Fruit fly (Drosophila melanogaster) whole organism, embryonic: ENCODE measurements around the gene Caf1-55.

Source experiments
- Adf1 ChIP-seq: fragments of 200-800 bp; sonication (Bioruptor generic); IDR thresholded peaks from 2 replicates; pipeline ENCODE4 v1.3.6; 2022; ENCODE audit warnings: missing biosample characterization, missing genetic modification characterization
- Atf3 ChIP-seq: fragments of 200-800 bp; sonication (Bioruptor generic); optimal IDR thresholded peaks from 3 replicates; lab custom pipeline; 2016; ENCODE audit warnings: missing biosample characterization, missing genetic modification characterization
- B-H2 ChIP-seq: fragments of 200-800 bp; sonication (Bioruptor generic); optimal IDR thresholded peaks from 2 replicates; lab custom pipeline; 2018; ENCODE audit warnings: missing biosample characterization, mild to moderate bottlenecking, missing genetic modification characterization
- BEAF-32 ChIP-seq: fragments of 200-800 bp; sonication (Bioruptor generic); optimal IDR thresholded peaks from 3 replicates; lab custom pipeline; 2017; ENCODE audit warnings: missing biosample characterization, missing genetic modification characterization, mild to moderate bottlenecking, moderate library complexity, missing genetic modification reagents
- C15 ChIP-seq: fragments of 200-800 bp; sonication (Bioruptor generic); IDR thresholded peaks from 3 replicates; pipeline ENCODE4 v1.3.6; 2022; ENCODE audit warnings: missing biosample characterization, missing genetic modification characterization
- CG1024 ChIP-seq: fragments of 200-800 bp; sonication (Bioruptor generic); IDR thresholded peaks from 2 replicates; pipeline ENCODE4 v1.3.6; 2022; ENCODE audit warnings: missing biosample characterization, missing genetic modification characterization
- CG10431 ChIP-seq: fragments of 200-800 bp; sonication (Bioruptor generic); optimal IDR thresholded peaks from 3 replicates; lab custom pipeline; 2018; ENCODE audit warnings: missing biosample characterization, mild to moderate bottlenecking, missing genetic modification characterization
- CG10959 ChIP-seq: fragments of 200-800 bp; sonication (Bioruptor generic); IDR thresholded peaks from 2 replicates; pipeline ENCODE4 v1.3.6; 2022; ENCODE audit warnings: missing biosample characterization, missing genetic modification characterization
- CG11456 ChIP-seq: fragments of 200-800 bp; sonication (Bioruptor generic); IDR thresholded peaks from 3 replicates; pipeline ENCODE4 v1.3.6; 2022; ENCODE audit warnings: missing biosample characterization, missing genetic modification characterization
- CG12659 ChIP-seq: fragments of 200-800 bp; sonication (Bioruptor generic); optimal IDR thresholded peaks from 3 replicates; lab custom pipeline; 2017; ENCODE audit warnings: mild to moderate bottlenecking, missing biosample characterization, missing genetic modification reagents, missing genetic modification characterization
- CG13296 ChIP-seq: fragments of 200-800 bp; sonication (Bioruptor generic); optimal IDR thresholded peaks from 3 replicates; lab custom pipeline; 2018; ENCODE audit warnings: missing biosample characterization, mild to moderate bottlenecking, missing genetic modification characterization
- CG17186 ChIP-seq: fragments of 200-800 bp; sonication (Bioruptor generic); optimal IDR thresholded peaks from 3 replicates; lab custom pipeline; 2017; ENCODE audit warnings: missing biosample characterization, missing genetic modification reagents, missing genetic modification characterization
- CG17328 ChIP-seq: fragments of 200-800 bp; sonication (Bioruptor generic); IDR thresholded peaks from 2 replicates; pipeline ENCODE4 v1.3.6; 2022; ENCODE audit warnings: missing biosample characterization, missing genetic modification characterization
- CG18476 ChIP-seq: fragments of 200-800 bp; sonication (Bioruptor generic); optimal IDR thresholded peaks from 2 replicates; lab custom pipeline; 2016; ENCODE audit warnings: missing biosample characterization, mild to moderate bottlenecking, missing genetic modification characterization
- CG2129 ChIP-seq: fragments of 200-800 bp; sonication (Bioruptor generic); IDR thresholded peaks from 2 replicates; pipeline ENCODE4 v1.3.6; 2022; ENCODE audit warnings: missing biosample characterization, missing genetic modification characterization; ENCODE audit not compliant: partially characterized antibody
- CG2712 ChIP-seq: fragments of 200-800 bp; optimal IDR thresholded peaks from 3 replicates; lab custom pipeline; 2019; ENCODE audit warnings: missing biosample characterization, mild to moderate bottlenecking, missing genetic modification characterization, moderate library complexity
- CG30403 ChIP-seq: fragments of 200-800 bp; sonication (Bioruptor generic); optimal IDR thresholded peaks from 3 replicates; lab custom pipeline; 2016; ENCODE audit warnings: missing biosample characterization, missing genetic modification characterization
- CG32532 ChIP-seq: fragments of 200-800 bp; sonication (Bioruptor generic); IDR thresholded peaks from 2 replicates; pipeline ENCODE4 v1.3.6; 2022; ENCODE audit warnings: missing biosample characterization, missing genetic modification characterization
- CG6254 ChIP-seq: fragments of 200-800 bp; sonication (Bioruptor generic); optimal IDR thresholded peaks from 3 replicates; lab custom pipeline; 2017; ENCODE audit warnings: mild to moderate bottlenecking, missing biosample characterization, missing genetic modification reagents, missing genetic modification characterization
- CG8765 ChIP-seq: fragments of 200-800 bp; sonication (Bioruptor generic); IDR thresholded peaks from 2 replicates; pipeline ENCODE4 v1.3.6; 2022; ENCODE audit warnings: missing biosample characterization, missing genetic modification characterization
- CG8944 ChIP-seq: fragments of 200-800 bp; sonication (Bioruptor generic); optimal IDR thresholded peaks from 3 replicates; lab custom pipeline; 2016; ENCODE audit warnings: missing biosample characterization, missing genetic modification characterization
- CG9215 ChIP-seq: fragments of 200-800 bp; sonication (Bioruptor generic); IDR thresholded peaks from 2 replicates; pipeline ENCODE4 v1.3.6; 2022; ENCODE audit warnings: missing biosample characterization, missing genetic modification characterization
- CG9437 ChIP-seq: fragments of 200-800 bp; sonication (Bioruptor generic); optimal IDR thresholded peaks from 2 replicates; lab custom pipeline; 2018; ENCODE audit warnings: missing biosample characterization, mild to moderate bottlenecking, missing genetic modification characterization
- CrebB ChIP-seq: fragments of 200-800 bp; sonication (Bioruptor generic); optimal IDR thresholded peaks from 3 replicates; lab custom pipeline; 2018; ENCODE audit warnings: missing biosample characterization, mild to moderate bottlenecking, missing genetic modification characterization
- Doc3 ChIP-seq: fragments of 200-800 bp; sonication (Bioruptor generic); IDR thresholded peaks from 3 replicates; pipeline ENCODE4 v1.3.6; 2022; ENCODE audit warnings: missing biosample characterization, missing genetic modification characterization; ENCODE audit not compliant: partially characterized antibody
- Dp ChIP-seq: fragments of 200-800 bp; sonication (Bioruptor generic); optimal IDR thresholded peaks from 2 replicates; lab custom pipeline; 2018; ENCODE audit warnings: missing biosample characterization, mild to moderate bottlenecking, missing genetic modification characterization, moderate library complexity
- ERR ChIP-seq: fragments of 200-800 bp; sonication (Bioruptor generic); optimal IDR thresholded peaks from 2 replicates; lab custom pipeline; 2016; ENCODE audit warnings: missing biosample characterization, missing genetic modification characterization
- Ets65A ChIP-seq: fragments of 200-800 bp; sonication (Bioruptor generic); peaks from one replicate; lab custom pipeline; 2016; ENCODE audit warnings: missing biosample characterization, missing genetic modification characterization
- GATAe ChIP-seq: fragments of 200-800 bp; sonication (Bioruptor generic); conservative IDR thresholded peaks from 2 replicates; pipeline ENCODE4 v1.3.6; 2022; ENCODE audit warnings: missing biosample characterization, missing genetic modification characterization
- HLH4C ChIP-seq: fragments of 200-800 bp; sonication (Bioruptor generic); IDR thresholded peaks from 3 replicates; pipeline ENCODE4 v1.3.6; 2022; ENCODE audit warnings: missing biosample characterization, missing genetic modification characterization; ENCODE audit not compliant: partially characterized antibody
- Mrtf ChIP-seq: fragments of 200-800 bp; sonication (Bioruptor generic); IDR thresholded peaks from 3 replicates; pipeline ENCODE4 v1.3.6; 2022; ENCODE audit warnings: missing biosample characterization, missing genetic modification characterization
- Side ChIP-seq: fragments of 200-800 bp; sonication (Bioruptor generic); optimal IDR thresholded peaks from 2 replicates; lab custom pipeline; 2016; ENCODE audit warnings: missing biosample characterization, missing genetic modification characterization
- amos ChIP-seq: fragments of 200-800 bp; sonication (Bioruptor generic); IDR thresholded peaks from 2 replicates; pipeline ENCODE4 v1.3.6; 2022; ENCODE audit warnings: missing biosample characterization, missing genetic modification characterization; ENCODE audit not compliant: partially characterized antibody
- ara ChIP-seq: fragments of 200-800 bp; sonication (Bioruptor generic); IDR thresholded peaks from 2 replicates; pipeline ENCODE4 v1.3.6; 2022; ENCODE audit warnings: missing biosample characterization, missing genetic modification characterization
- cad ChIP-seq: fragments of >200 bp; optimal IDR thresholded peaks from 2 replicates; lab custom pipeline; 2017; ENCODE audit warnings: missing biosample characterization, missing genetic modification characterization
- chm ChIP-seq: fragments of 200-800 bp; sonication (Bioruptor generic); IDR thresholded peaks from 2 replicates; pipeline ENCODE4 v1.3.6; 2022; ENCODE audit warnings: missing biosample characterization, missing genetic modification characterization
- insv ChIP-seq, 2 experiments: fragments of 200-800 bp; sonication (Bioruptor generic); optimal IDR thresholded peaks; 3 replicates each; lab custom pipeline; 2016 to 2018; ENCODE audit warnings: missing biosample characterization in 2 of 2, missing genetic modification characterization in 2 of 2
- lbe ChIP-seq: fragments of 200-800 bp; sonication (Bioruptor generic); optimal IDR thresholded peaks from 2 replicates; lab custom pipeline; 2016; ENCODE audit warnings: missing biosample characterization, mild to moderate bottlenecking, missing genetic modification characterization
- nau ChIP-seq: fragments of 200-800 bp; sonication (Bioruptor generic); optimal IDR thresholded peaks from 3 replicates; lab custom pipeline; 2017; ENCODE audit warnings: missing biosample characterization, mild to moderate bottlenecking, missing genetic modification characterization, missing genetic modification reagents
- nerfin-1 ChIP-seq: fragments of 200-800 bp; sonication (Bioruptor generic); optimal IDR thresholded peaks from 3 replicates; lab custom pipeline; 2019; ENCODE audit warnings: missing biosample characterization, mild to moderate bottlenecking, missing genetic modification characterization, moderate library complexity
- pan ChIP-seq, 4 experiments: fragments of >200 bp in 3 of 4; fragments of 200-800 bp in 1 of 4; sonication (Bioruptor generic) in 1 of 4; optimal IDR thresholded peaks in 3 of 4; IDR thresholded peaks in 1 of 4; 2 replicates each; pipeline versions ENCODE4 v1.3.6 to Lab custom; 2017 to 2022; ENCODE audit warnings: missing biosample characterization in 2 of 4, missing genetic modification characterization in 2 of 4, mixed read lengths in 1 of 4
- prd ChIP-seq, 3 experiments: fragments of >200 bp in 2 of 3; fragments of 200-800 bp in 1 of 3; sonication (Bioruptor generic) in 1 of 3; optimal IDR thresholded peaks in 2 of 3; IDR thresholded peaks in 1 of 3; 2 replicates in 2 of 3; 3 replicates in 1 of 3; pipeline versions ENCODE4 v1.3.6 to Lab custom; 2017 to 2022; ENCODE audit warnings: missing biosample characterization in 1 of 3, missing genetic modification characterization in 1 of 3
- ranshi ChIP-seq: fragments of 200-800 bp; sonication (Bioruptor generic); IDR thresholded peaks from 2 replicates; pipeline ENCODE4 v1.3.6; 2022; ENCODE audit warnings: missing biosample characterization, missing genetic modification characterization
- schlank ChIP-seq: fragments of 200-800 bp; sonication (Bioruptor generic); optimal IDR thresholded peaks from 2 replicates; lab custom pipeline; 2018; ENCODE audit warnings: missing biosample characterization, mild to moderate bottlenecking, missing genetic modification characterization
- sens-2 ChIP-seq: fragments of 200-800 bp; sonication (Bioruptor generic); IDR thresholded peaks from 2 replicates; pipeline ENCODE4 v1.3.6; 2022; ENCODE audit warnings: missing biosample characterization, missing genetic modification characterization
- zen ChIP-seq: fragments of 200-800 bp; sonication (Bioruptor generic); optimal IDR thresholded peaks from 3 replicates; lab custom pipeline; 2018; ENCODE audit warnings: missing biosample characterization, mild to moderate bottlenecking, missing genetic modification characterization, moderate library complexity

Caf1-55 gene

DNA sequence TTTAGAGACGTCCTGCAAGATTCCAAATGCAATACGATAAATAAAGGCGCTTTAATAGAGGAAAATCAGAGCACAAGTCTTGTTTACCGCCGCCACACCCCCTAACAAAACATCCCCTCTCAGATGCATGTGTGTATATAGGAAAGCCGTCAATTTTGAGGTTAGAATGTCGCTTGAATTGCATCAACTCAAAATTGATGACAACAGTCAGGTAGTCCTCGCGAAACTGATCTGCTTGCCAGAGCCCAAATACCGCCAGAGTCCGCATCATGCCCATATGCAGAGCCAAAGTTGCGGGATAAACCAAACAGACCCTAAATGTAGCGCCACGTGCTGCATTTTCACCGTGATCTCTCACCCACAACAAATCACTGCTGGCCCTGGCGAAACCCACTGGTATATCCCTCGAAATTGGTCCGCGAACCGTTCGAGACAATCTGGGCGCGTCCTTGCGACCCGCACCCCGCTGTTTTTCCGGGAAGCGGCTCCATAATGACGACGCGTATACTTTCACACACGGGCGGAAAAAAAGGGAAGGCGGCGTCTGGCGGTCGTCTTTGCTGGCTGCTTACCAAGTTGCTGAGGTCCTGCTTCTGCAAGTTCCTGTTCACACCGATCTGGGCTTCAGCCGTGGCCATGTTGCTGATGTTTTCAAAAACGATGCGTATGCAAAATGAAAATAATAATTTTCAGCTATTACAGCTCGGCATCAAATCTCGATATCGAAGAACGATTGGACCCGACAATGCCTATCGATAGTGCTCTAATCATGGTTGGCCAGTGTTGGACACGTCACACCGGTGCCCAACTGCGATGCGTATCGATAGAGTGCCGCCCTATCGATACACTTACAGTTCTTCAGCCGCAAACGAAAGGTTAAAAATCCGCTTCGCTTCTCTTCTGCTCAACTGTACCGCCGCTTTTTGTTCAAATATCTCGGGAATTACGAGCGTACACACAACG lies 37.6 kb downstream of the Caf1-55 start, which contains the start of the genes eIF2gamma and Set:
eIF2gamma (minus strand) TSS at position 749 of the 963 bp plus-strand sequence.
Set (plus strand) TSS at position 843 of the 963 bp plus-strand sequence.
- TF ChIP-seq CG8765 (peak; percentile 38; the same call in 1 of the 2 replicates), BEAF-32 (peak; percentile 97), HLH4C (GFP tag; lab: Robert Waterston, UW) (peak; percentile 98), CG30403 (GFP tag; lab: Kevin White, UChicago) (peak; percentile 22), CG17186 (GFP tag; lab: Kevin White, UChicago) (peak; percentile 87), Side (peak; percentile 31), Dp (GFP tag; lab: Kevin White, UChicago) (peak; percentile 69), cad (GFP tag; lab: Kevin White, UChicago) (no peak), chm (GFP tag; lab: Robert Waterston, UW) (peak; percentile 78), Atf3 (peak; percentile 28), prd (optimal IDR thresholded peaks at IDR 0.05; lab: Kevin White, UChicago) (no peak), prd (GFP tag; IDR thresholded peaks at IDR 0.05; lab: Robert Waterston, UW) (peak; percentile 54; the same call in 2 of the 3 replicates), schlank (tag; lab: Kevin White, UChicago) (no peak), Adf1 (GFP tag; lab: Robert Waterston, UW) (peak; percentile 37), ERR (GFP tag; lab: Kevin White, UChicago) (peak; percentile 60), insv (GFP tag; optimal IDR thresholded peaks at IDR 0.05; lab: Kevin White, UChicago) (peak in 1 of 2 experiments; percentile 4), CG10431 (GFP tag; lab: Kevin White, UChicago) (peak; percentile 15), ara (GFP tag; lab: Robert Waterston, UW) (peak; percentile 53; the same call in 1 of the 2 replicates), lbe (peak; percentile 20), CG9215 (GFP tag; lab: Robert Waterston, UW) (no peak), CG17328 (GFP tag; lab: Robert Waterston, UW) (peak; percentile 4; the same call in 1 of the 2 replicates), amos (GFP tag; lab: Robert Waterston, UW) (peak; percentile 99), Mrtf (GFP tag; lab: Robert Waterston, UW) (0 out of 3 replicates have a peak, but pooled peaks have one; percentile 33), CG2129 (peak; percentile 88), CG12659 (GFP tag; lab: Kevin White, UChicago) (peak; percentile 68), B-H2 (GFP tag; lab: Kevin White, UChicago) (peak; percentile 74), CG2712 (tag; lab: Kevin White, UChicago) (no peak), CG10959 (GFP tag; lab: Robert Waterston, UW) (peak; percentile 24; the same call in 1 of the 2 replicates), CG32532 (peak; percentile 41; the same call in 1 of the 2 replicates), Doc3 (GFP tag; lab: Robert Waterston, UW) (peak; percentile 85), CG11456 (GFP tag; lab: Robert Waterston, UW) (peak; percentile 78; the same call in 2 of the 3 replicates), CG18476 (GFP tag; lab: Kevin White, UChicago) (no peak), CG6254 (no peak), ranshi (GFP tag; lab: Robert Waterston, UW) (peak; percentile 54; the same call in 1 of the 2 replicates), CG9437 (GFP tag; lab: Kevin White, UChicago) (no peak), nau (GFP tag; lab: Kevin White, UChicago) (no peak), CG8944 (GFP tag; lab: Kevin White, UChicago) (peak; percentile 25), C15 (GFP tag; lab: Robert Waterston, UW) (no peak), CG1024 (GFP tag; lab: Robert Waterston, UW) (peak; percentile 39; the same call in 1 of the 2 replicates), GATAe (GFP tag; lab: Robert Waterston, UW) (0 out of 2 replicates have a peak, but pooled peaks have one; percentile 13), sens-2 (GFP tag; lab: Robert Waterston, UW) (0 out of 2 replicates have a peak, but pooled peaks have one; percentile 5), Ets65A (GFP tag; lab: Kevin White, UChicago) (peak; percentile 98), pan (optimal IDR thresholded peaks at IDR 0.05; lab: Kevin White, UChicago) (no peak), pan (GFP tag; optimal IDR thresholded peaks at IDR 0.05 in 1 of 2, IDR thresholded peaks at IDR 0.05 in 1 of 2) (peak in 1 of 2 experiments; percentile 20), nerfin-1 (tag; lab: Kevin White, UChicago) (peak; percentile 58), CrebB (tag; lab: Kevin White, UChicago) (peak; percentile 42), CG13296 (GFP tag; lab: Kevin White, UChicago) (no peak), zen (tag; lab: Kevin White, UChicago) (peak; percentile 56)
